Fruit fly (Drosophila melanogaster) whole organism, embryonic: ENCODE measurements around the gene CG14960.
A peak's percentile ranks its signal among the peaks of the same experiment; 100 is the strongest.

Experiments
- Antp ChIP-seq: fragments of 200-800 bp; sonication (Bioruptor generic); optimal IDR thresholded peaks from 3 replicates; lab custom pipeline; 2016; ENCODE audit warnings: missing biosample characterization, missing genetic modification characterization
- Awh ChIP-seq: fragments of 200-800 bp; sonication (Bioruptor generic); IDR thresholded peaks from 2 replicates; pipeline ENCODE4, ENCODE4 v1.3.6; 2022; ENCODE audit warnings: missing biosample characterization, missing genetic modification characterization
- Bteb2 ChIP-seq: fragments of 200-800 bp; sonication (Bioruptor generic); optimal IDR thresholded peaks from 2 replicates; lab custom pipeline; 2016; ENCODE audit warnings: missing biosample characterization, missing genetic modification characterization
- CG1024 ChIP-seq: fragments of 200-800 bp; sonication (Bioruptor generic); IDR thresholded peaks from 2 replicates; pipeline ENCODE4 v1.3.6; 2022; ENCODE audit warnings: missing biosample characterization, missing genetic modification characterization
- CG10462 ChIP-seq: fragments of 200-800 bp; sonication (Bioruptor generic); optimal IDR thresholded peaks from 2 replicates; lab custom pipeline; 2016; ENCODE audit warnings: missing biosample characterization, missing genetic modification characterization
- CG1233 ChIP-seq: fragments of 200-800 bp; sonication (Bioruptor generic); optimal IDR thresholded peaks from 4 replicates; lab custom pipeline; 2018; ENCODE audit warnings: missing biosample characterization, mild to moderate bottlenecking, missing genetic modification characterization
- CG14014 ChIP-seq: fragments of 200-800 bp; sonication (Bioruptor generic); IDR thresholded peaks from 2 replicates; pipeline ENCODE4 v1.3.6; 2022; ENCODE audit warnings: missing biosample characterization, missing genetic modification characterization
- CG1647 ChIP-seq: fragments of 200-800 bp; sonication (Bioruptor generic); optimal IDR thresholded peaks from 3 replicates; lab custom pipeline; 2016; ENCODE audit warnings: missing biosample characterization, missing genetic modification characterization
- CG16815 ChIP-seq: fragments of 200-800 bp; sonication (Bioruptor generic); optimal IDR thresholded peaks from 3 replicates; lab custom pipeline; 2017; ENCODE audit warnings: missing biosample characterization, mild to moderate bottlenecking, missing genetic modification characterization
- CG17361 ChIP-seq: fragments of 200-800 bp; sonication (Bioruptor generic); IDR thresholded peaks from 3 replicates; pipeline ENCODE4 v1.3.6; 2022; ENCODE audit warnings: missing biosample characterization, missing genetic modification characterization
- CG17568 ChIP-seq: fragments of 200-800 bp; sonication (Bioruptor generic); optimal IDR thresholded peaks from 2 replicates; lab custom pipeline; 2018; ENCODE audit warnings: missing biosample characterization, mild to moderate bottlenecking, missing genetic modification characterization, moderate library complexity
- CG1792 ChIP-seq: fragments of 200-800 bp; sonication (Bioruptor generic); optimal IDR thresholded peaks from 2 replicates; lab custom pipeline; 2016; ENCODE audit warnings: missing biosample characterization, missing genetic modification characterization
- CG32772 ChIP-seq: fragments of 200-800 bp; sonication (Bioruptor generic); IDR thresholded peaks from 2 replicates; pipeline ENCODE4 v1.3.6; 2022; ENCODE audit warnings: missing biosample characterization, missing genetic modification characterization
- CG33557 ChIP-seq: fragments of 200-800 bp; sonication (Bioruptor generic); optimal IDR thresholded peaks from 2 replicates; lab custom pipeline; 2019; ENCODE audit warnings: missing biosample characterization, mild to moderate bottlenecking, missing genetic modification characterization, moderate library complexity
- CG34376 ChIP-seq: fragments of 200-800 bp; sonication (Bioruptor generic); optimal IDR thresholded peaks from 2 replicates; lab custom pipeline; 2018; ENCODE audit warnings: missing biosample characterization, mild to moderate bottlenecking, missing genetic modification characterization
- CG42726 ChIP-seq: fragments of 200-800 bp; sonication (Bioruptor generic); IDR thresholded peaks from 2 replicates; pipeline ENCODE4 v1.3.6; 2022; ENCODE audit warnings: missing biosample characterization, missing genetic modification characterization; ENCODE audit not compliant: partially characterized antibody
- CG43689 ChIP-seq: fragments of 200-800 bp; sonication (Bioruptor generic); IDR thresholded peaks from 2 replicates; pipeline ENCODE4 v1.3.6; 2022; ENCODE audit warnings: missing biosample characterization, missing genetic modification characterization
- CG5953 ChIP-seq: fragments of 200-800 bp; sonication (Bioruptor generic); IDR thresholded peaks from 2 replicates; pipeline ENCODE4 v1.3.6; 2022; ENCODE audit warnings: missing biosample characterization, missing genetic modification characterization
- CG6791 ChIP-seq: fragments of 200-800 bp; sonication (Bioruptor generic); IDR thresholded peaks from 3 replicates; pipeline ENCODE4 v1.3.6; 2022; ENCODE audit warnings: missing biosample characterization, missing genetic modification characterization; ENCODE audit not compliant: partially characterized antibody
- CG6854 ChIP-seq: fragments of 200-800 bp; sonication (Bioruptor generic); optimal IDR thresholded peaks from 3 replicates; lab custom pipeline; 2017; ENCODE audit warnings: missing biosample characterization, mild to moderate bottlenecking, missing genetic modification characterization
- CG7271 ChIP-seq: fragments of 200-800 bp; sonication (Bioruptor generic); optimal IDR thresholded peaks from 2 replicates; lab custom pipeline; 2018; ENCODE audit warnings: missing biosample characterization, mild to moderate bottlenecking, missing genetic modification characterization, moderate library complexity
- CG8924 ChIP-seq: fragments of 200-800 bp; optimal IDR thresholded peaks from 3 replicates; lab custom pipeline; 2019; ENCODE audit warnings: missing biosample characterization, mild to moderate bottlenecking, missing genetic modification characterization, moderate library complexity
- CG9932 ChIP-seq: fragments of 200-800 bp; sonication (Bioruptor generic); IDR thresholded peaks from 2 replicates; pipeline ENCODE4 v1.3.6; 2022; ENCODE audit warnings: missing biosample characterization, missing genetic modification characterization
- Dll ChIP-seq: fragments of 200-800 bp; sonication (Bioruptor generic); IDR thresholded peaks from 4 replicates; pipeline ENCODE4 v1.3.6; 2022; ENCODE audit warnings: missing biosample characterization, missing genetic modification characterization; ENCODE audit not compliant: partially characterized antibody
- Ets65A ChIP-seq: fragments of 200-800 bp; sonication (Bioruptor generic); peaks from one replicate; lab custom pipeline; 2016; ENCODE audit warnings: missing biosample characterization, missing genetic modification characterization
- HLH4C ChIP-seq: fragments of 200-800 bp; sonication (Bioruptor generic); IDR thresholded peaks from 3 replicates; pipeline ENCODE4 v1.3.6; 2022; ENCODE audit warnings: missing biosample characterization, missing genetic modification characterization; ENCODE audit not compliant: partially characterized antibody
- Hey ChIP-seq: fragments of 200-800 bp; sonication (Bioruptor generic); optimal IDR thresholded peaks from 3 replicates; lab custom pipeline; 2018; ENCODE audit warnings: missing biosample characterization, mild to moderate bottlenecking, missing genetic modification characterization
- HmgZ ChIP-seq: fragments of 200-800 bp; sonication (Bioruptor generic); optimal IDR thresholded peaks from 2 replicates; lab custom pipeline; 2018; ENCODE audit warnings: missing biosample characterization, mild to moderate bottlenecking, missing genetic modification characterization
- NC2α ChIP-seq: fragments of 200-800 bp; sonication (Bioruptor generic); optimal IDR thresholded peaks from 2 replicates; lab custom pipeline; 2016; ENCODE audit warnings: missing biosample characterization, missing genetic modification characterization
- NC2β ChIP-seq: fragments of 200-800 bp; sonication (Bioruptor generic); optimal IDR thresholded peaks from 2 replicates; lab custom pipeline; 2016; ENCODE audit warnings: missing biosample characterization, missing genetic modification characterization
- Nf-YB ChIP-seq: fragments of 200-800 bp; sonication (Bioruptor generic); optimal IDR thresholded peaks from 3 replicates; lab custom pipeline; 2019; ENCODE audit warnings: missing biosample characterization, mild to moderate bottlenecking, missing genetic modification characterization, moderate library complexity
- NfI ChIP-seq: fragments of 200-800 bp; sonication (Bioruptor generic); optimal IDR thresholded peaks from 3 replicates; lab custom pipeline; 2018; ENCODE audit warnings: missing biosample characterization, mild to moderate bottlenecking, missing genetic modification characterization, moderate library complexity
- Ravus ChIP-seq: fragments of 200-800 bp; sonication (Bioruptor generic); IDR thresholded peaks from 2 replicates; pipeline ENCODE4 v1.3.6; 2022; ENCODE audit warnings: missing biosample characterization, missing genetic modification characterization
- Six4 ChIP-seq: fragments of 200-800 bp; sonication (Bioruptor generic); optimal IDR thresholded peaks from 2 replicates; lab custom pipeline; 2016; ENCODE audit warnings: missing biosample characterization, missing genetic modification characterization
- ac ChIP-seq: fragments of 200-800 bp; sonication (Bioruptor generic); optimal IDR thresholded peaks from 3 replicates; lab custom pipeline; 2017; ENCODE audit warnings: missing biosample characterization, mild to moderate bottlenecking, missing genetic modification characterization
- al ChIP-seq: fragments of 200-800 bp; sonication (Bioruptor generic); IDR thresholded peaks from 2 replicates; pipeline ENCODE4 v1.3.6; 2022; ENCODE audit warnings: missing biosample characterization, missing genetic modification characterization
- crc ChIP-seq: fragments of 200-800 bp; sonication (Bioruptor generic); optimal IDR thresholded peaks from 2 replicates; lab custom pipeline; 2016; ENCODE audit warnings: missing biosample characterization, missing genetic modification characterization
- da ChIP-seq: fragments of 200-800 bp; sonication (Bioruptor generic); optimal IDR thresholded peaks from 2 replicates; lab custom pipeline; 2016; ENCODE audit warnings: missing biosample characterization, missing genetic modification characterization
- dpn ChIP-seq, 2 experiments: fragments of 200-800 bp; sonication (Bioruptor generic); optimal IDR thresholded peaks; 3 replicates each; lab custom pipeline; 2016; ENCODE audit warnings: missing biosample characterization in 2 of 2, missing genetic modification characterization in 2 of 2
- ewg ChIP-seq: fragments of 200-800 bp; sonication (Bioruptor generic); optimal IDR thresholded peaks from 3 replicates; lab custom pipeline; 2017; ENCODE audit warnings: mild to moderate bottlenecking, missing biosample characterization, missing genetic modification reagents, missing genetic modification characterization
- fd102C ChIP-seq: fragments of 200-800 bp; sonication (Bioruptor generic); optimal IDR thresholded peaks from 2 replicates; lab custom pipeline; 2018; ENCODE audit warnings: missing biosample characterization, mild to moderate bottlenecking, missing genetic modification characterization, moderate library complexity
- grn ChIP-seq: fragments of 200-800 bp; sonication (Bioruptor generic); optimal IDR thresholded peaks from 3 replicates; lab custom pipeline; 2017; ENCODE audit warnings: missing biosample characterization, missing genetic modification characterization
- ken ChIP-seq: fragments of 200-800 bp; sonication (Bioruptor generic); IDR thresholded peaks from 3 replicates; pipeline ENCODE4 v1.3.6; 2022; ENCODE audit warnings: missing biosample characterization, missing genetic modification characterization
- lab ChIP-seq: fragments of 200-800 bp; sonication (Bioruptor generic); optimal IDR thresholded peaks from 3 replicates; lab custom pipeline; 2017; ENCODE audit warnings: missing biosample characterization, missing genetic modification characterization, mild to moderate bottlenecking, moderate library complexity, missing genetic modification reagents
- mam ChIP-seq: fragments of 200-800 bp; sonication (Bioruptor generic); optimal IDR thresholded peaks from 3 replicates; lab custom pipeline; 2016; ENCODE audit warnings: missing biosample characterization, missing genetic modification characterization
- pum ChIP-seq: fragments of 200-800 bp; sonication (Bioruptor generic); optimal IDR thresholded peaks from 2 replicates; lab custom pipeline; 2016; ENCODE audit warnings: missing biosample characterization, missing genetic modification characterization
- rib ChIP-seq: fragments of 200-800 bp; sonication (Bioruptor generic); IDR thresholded peaks from 2 replicates; pipeline ENCODE4 v1.3.6; 2022; ENCODE audit warnings: missing biosample characterization, missing genetic modification characterization
- ro ChIP-seq: fragments of 200-800 bp; sonication (Bioruptor generic); IDR thresholded peaks from 2 replicates; pipeline ENCODE4 v1.3.6; 2022; ENCODE audit warnings: missing biosample characterization, missing genetic modification characterization
- seq ChIP-seq: fragments of 200-800 bp; sonication (Bioruptor generic); IDR thresholded peaks from 2 replicates; pipeline ENCODE4 v1.3.6; 2022; ENCODE audit warnings: missing biosample characterization, missing genetic modification characterization
- trem ChIP-seq: fragments of 200-800 bp; optimal IDR thresholded peaks from 3 replicates; lab custom pipeline; 2019; ENCODE audit warnings: missing biosample characterization, mild to moderate bottlenecking, missing genetic modification characterization, moderate library complexity
- twi ChIP-seq: fragments of 200-800 bp; optimal IDR thresholded peaks from 2 replicates; lab custom pipeline; 2019; ENCODE audit warnings: missing biosample characterization, mild to moderate bottlenecking, missing genetic modification characterization, moderate library complexity
- usp ChIP-seq: fragments of >200 bp; optimal IDR thresholded peaks from 2 replicates; lab custom pipeline; 2017; ENCODE audit warnings: missing biosample characterization, missing genetic modification characterization

CG14960 gene

dm6 chr3L:3319223-3319643 is 48.4 kb downstream of the CG14960 start, which contains the start of the genes PIG-C, CG12016 and Dpm2 (continued):
- TF ChIP-seq Bteb2 (GFP tag; lab: Kevin White, UChicago) (peak; percentile 69), CG17361 (GFP tag; lab: Robert Waterston, UW) (peak; percentile 79), fd102C (GFP tag; lab: Kevin White, UChicago) (no peak), Antp (GFP tag; lab: Kevin White, UChicago) (peak; percentile 71), seq (no peak), da (GFP tag; lab: Kevin White, UChicago) (peak; percentile 31), ac (GFP tag; lab: Kevin White, UChicago) (no peak), CG1792 (GFP tag; lab: Kevin White, UChicago) (peak; percentile 53), CG33557 (GFP tag; lab: Kevin White, UChicago) (peak; percentile 53), CG6854 (no peak), CG6791 (peak; percentile 95), CG9932 (peak; percentile 92), CG10462 (peak; percentile 49), CG7271 (tag; lab: Kevin White, UChicago) (no peak), NfI (peak; percentile 72), Six4 (GFP tag; lab: Kevin White, UChicago) (peak; percentile 38), al (GFP tag; lab: Robert Waterston, UW) (peak; percentile 61; the same call in 1 of the 2 replicates), CG34376 (GFP tag; lab: Kevin White, UChicago) (peak; percentile 53), dpn (GFP tag; optimal IDR thresholded peaks at IDR 0.05; lab: Kevin White, UChicago) (peak; percentile 76 to 82), CG5953 (GFP tag; lab: Robert Waterston, UW) (no peak), rib (GFP tag; lab: Robert Waterston, UW) (no peak), Nf-YB (GFP tag; lab: Kevin White, UChicago) (no peak), Hey (tag; lab: Kevin White, UChicago) (no peak), pum (GFP tag; lab: Kevin White, UChicago) (peak; percentile 69), crc (GFP tag; lab: Kevin White, UChicago) (no peak), NC2β (GFP tag; lab: Kevin White, UChicago) (peak; percentile 63), grn (no peak), lab (peak; percentile 68), Ravus (GFP tag; lab: Robert Waterston, UW) (no peak), ken (GFP tag; lab: Robert Waterston, UW) (no peak), ro (no peak), CG1024 (0 out of 2 replicates have a peak, but pooled peaks have one; percentile 33), CG14014 (GFP tag; lab: Robert Waterston, UW) (peak; percentile 50; the same call in 1 of the 2 replicates), CG32772 (peak; percentile 57; the same call in 1 of the 2 replicates), HmgZ (tag; lab: Kevin White, UChicago) (peak; percentile 78), CG16815 (GFP tag; lab: Kevin White, UChicago) (peak; percentile 31), CG42726 (GFP tag; lab: Robert Waterston, UW) (peak; percentile 95), NC2α (GFP tag; lab: Kevin White, UChicago) (peak; percentile 39), trem (tag; lab: Kevin White, UChicago) (peak; percentile 77), CG1647 (GFP tag; lab: Kevin White, UChicago) (peak; percentile 63), CG17568 (GFP tag; lab: Kevin White, UChicago) (no peak), Ets65A (GFP tag; lab: Kevin White, UChicago) (peak; percentile 96), CG43689 (GFP tag; lab: Robert Waterston, UW) (no peak), CG1233 (GFP tag; lab: Kevin White, UChicago) (peak; percentile 26), HLH4C (GFP tag; lab: Robert Waterston, UW) (peak; percentile 95), usp (no peak), CG8924 (tag; lab: Kevin White, UChicago) (no peak), mam (GFP tag; lab: Kevin White, UChicago) (peak; percentile 78), Awh (GFP tag; lab: Robert Waterston, UW) (no peak), ewg (GFP tag; lab: Kevin White, UChicago) (peak; percentile 80), twi (tag; lab: Kevin White, UChicago) (peak; percentile 60), Dll (GFP tag; lab: Robert Waterston, UW) (peak; percentile 98)
